Fruit fly (Drosophila melanogaster) whole organism, embryonic: Measurements from ENCODE around the gene Sap30.

Source experiments
- ATbp ChIP-seq: fragments of 200-800 bp; sonication (Bioruptor generic); optimal IDR thresholded peaks from 2 replicates; lab custom pipeline; 2017; ENCODE audit warnings: missing biosample characterization, mild to moderate bottlenecking, missing genetic modification characterization, missing genetic modification reagents
- Atf-2 ChIP-seq: fragments of 200-800 bp; sonication (Bioruptor generic); optimal IDR thresholded peaks from 2 replicates; lab custom pipeline; 2016; ENCODE audit warnings: missing biosample characterization, missing genetic modification characterization
- CG10366 ChIP-seq: fragments of 200-800 bp; sonication (Bioruptor generic); IDR thresholded peaks from 2 replicates; pipeline ENCODE4 v1.3.6; 2022; ENCODE audit warnings: missing biosample characterization, missing genetic modification characterization
- CG10431 ChIP-seq: fragments of 200-800 bp; sonication (Bioruptor generic); optimal IDR thresholded peaks from 3 replicates; lab custom pipeline; 2018; ENCODE audit warnings: missing biosample characterization, mild to moderate bottlenecking, missing genetic modification characterization
- CG10654 ChIP-seq: fragments of 200-800 bp; sonication (Bioruptor generic); optimal IDR thresholded peaks from 2 replicates; lab custom pipeline; 2016; ENCODE audit warnings: missing biosample characterization, missing genetic modification characterization
- CG13123 ChIP-seq: fragments of 200-800 bp; sonication (Bioruptor generic); optimal IDR thresholded peaks from 2 replicates; lab custom pipeline; 2016; ENCODE audit warnings: missing biosample characterization, missing genetic modification characterization
- CG14965 ChIP-seq: fragments of 200-800 bp; sonication (Bioruptor generic); optimal IDR thresholded peaks from 2 replicates; lab custom pipeline; 2016; ENCODE audit warnings: missing biosample characterization, missing genetic modification characterization, borderline replicate concordance
- CG1647 ChIP-seq: fragments of 200-800 bp; sonication (Bioruptor generic); optimal IDR thresholded peaks from 3 replicates; lab custom pipeline; 2016; ENCODE audit warnings: missing biosample characterization, missing genetic modification characterization
- CG17359 ChIP-seq: fragments of 200-800 bp; sonication (Bioruptor generic); optimal IDR thresholded peaks from 3 replicates; lab custom pipeline; 2018; ENCODE audit warnings: missing biosample characterization, mild to moderate bottlenecking, missing genetic modification characterization, moderate library complexity
- CG1832 ChIP-seq: fragments of 200-800 bp; sonication (Bioruptor generic); optimal IDR thresholded peaks from 2 replicates; lab custom pipeline; 2017; ENCODE audit warnings: missing biosample characterization, mild to moderate bottlenecking, missing genetic modification characterization, inconsistent platforms
- CG18476 ChIP-seq: fragments of 200-800 bp; sonication (Bioruptor generic); optimal IDR thresholded peaks from 2 replicates; lab custom pipeline; 2016; ENCODE audit warnings: missing biosample characterization, mild to moderate bottlenecking, missing genetic modification characterization
- CG2678 ChIP-seq: fragments of 200-800 bp; sonication (Bioruptor generic); optimal IDR thresholded peaks from 3 replicates; lab custom pipeline; 2019; ENCODE audit warnings: missing biosample characterization, mild to moderate bottlenecking, missing genetic modification characterization, moderate library complexity
- CG3281 ChIP-seq: fragments of 200-800 bp; sonication (Bioruptor generic); optimal IDR thresholded peaks from 3 replicates; lab custom pipeline; 2017; ENCODE audit warnings: missing biosample characterization, mild to moderate bottlenecking, missing genetic modification characterization
- CG33557 ChIP-seq: fragments of 200-800 bp; sonication (Bioruptor generic); optimal IDR thresholded peaks from 2 replicates; lab custom pipeline; 2019; ENCODE audit warnings: missing biosample characterization, mild to moderate bottlenecking, missing genetic modification characterization, moderate library complexity
- CG34224 ChIP-seq: fragments of 200-800 bp; sonication (Bioruptor generic); IDR thresholded peaks from 3 replicates; pipeline ENCODE4 v1.3.6; 2022; ENCODE audit warnings: missing biosample characterization, missing genetic modification characterization; ENCODE audit not compliant: partially characterized antibody
- CG34376 ChIP-seq: fragments of 200-800 bp; sonication (Bioruptor generic); optimal IDR thresholded peaks from 2 replicates; lab custom pipeline; 2018; ENCODE audit warnings: missing biosample characterization, mild to moderate bottlenecking, missing genetic modification characterization
- CG3847 ChIP-seq: fragments of 200-800 bp; sonication (Bioruptor generic); IDR thresholded peaks from 2 replicates; pipeline ENCODE4 v1.3.6; 2022; ENCODE audit warnings: missing biosample characterization, missing genetic modification characterization
- CG4617 ChIP-seq: fragments of 200-800 bp; sonication (Bioruptor generic); optimal IDR thresholded peaks from 3 replicates; lab custom pipeline; 2016; ENCODE audit warnings: missing biosample characterization, missing genetic modification characterization, borderline replicate concordance
- CG6254 ChIP-seq: fragments of 200-800 bp; sonication (Bioruptor generic); optimal IDR thresholded peaks from 3 replicates; lab custom pipeline; 2017; ENCODE audit warnings: mild to moderate bottlenecking, missing biosample characterization, missing genetic modification reagents, missing genetic modification characterization
- CG6765 ChIP-seq: fragments of 200-800 bp; sonication (Bioruptor generic); optimal IDR thresholded peaks from 3 replicates; lab custom pipeline; 2017; ENCODE audit warnings: missing biosample characterization, mild to moderate bottlenecking, missing genetic modification characterization
- CG7839 ChIP-seq: fragments of 200-800 bp; sonication (Bioruptor generic); optimal IDR thresholded peaks from 3 replicates; lab custom pipeline; 2018; ENCODE audit warnings: missing biosample characterization, mild to moderate bottlenecking, missing genetic modification characterization, moderate library complexity
- CG8359 ChIP-seq: fragments of 200-800 bp; sonication (Bioruptor generic); optimal IDR thresholded peaks from 2 replicates; lab custom pipeline; 2017; ENCODE audit warnings: missing biosample characterization, mild to moderate bottlenecking, missing genetic modification characterization, borderline replicate concordance
- CG8388 ChIP-seq: fragments of 200-800 bp; sonication (Bioruptor generic); optimal IDR thresholded peaks from 2 replicates; lab custom pipeline; 2019; ENCODE audit warnings: missing biosample characterization, mild to moderate bottlenecking, missing genetic modification characterization, moderate library complexity
- CG8478 ChIP-seq: fragments of >200 bp; optimal IDR thresholded peaks from 2 replicates; lab custom pipeline; 2018
- HLH4C ChIP-seq: fragments of 200-800 bp; sonication (Bioruptor generic); IDR thresholded peaks from 3 replicates; pipeline ENCODE4 v1.3.6; 2022; ENCODE audit warnings: missing biosample characterization, missing genetic modification characterization; ENCODE audit not compliant: partially characterized antibody
- HmgD ChIP-seq: fragments of 200-800 bp; sonication (Bioruptor generic); optimal IDR thresholded peaks from 3 replicates; lab custom pipeline; 2016; ENCODE audit warnings: missing biosample characterization, missing genetic modification characterization
- Hmx ChIP-seq: fragments of 200-800 bp; sonication (Bioruptor generic); optimal IDR thresholded peaks from 2 replicates; lab custom pipeline; 2016; ENCODE audit warnings: missing biosample characterization, missing genetic modification characterization
- Jarid2 ChIP-seq: fragments of 200-800 bp; sonication (Bioruptor generic); optimal IDR thresholded peaks from 3 replicates; lab custom pipeline; 2017; ENCODE audit warnings: mild to moderate bottlenecking, missing biosample characterization, missing genetic modification reagents, missing genetic modification characterization
- Mes4 ChIP-seq: fragments of 200-800 bp; sonication (Bioruptor generic); optimal IDR thresholded peaks from 2 replicates; lab custom pipeline; 2016; ENCODE audit warnings: missing biosample characterization, missing genetic modification characterization
- Pdp1 ChIP-seq, 2 experiments: fragments of 200-800 bp; sonication (Bioruptor generic); optimal IDR thresholded peaks; 3 replicates each; lab custom pipeline; 2016; ENCODE audit warnings: missing biosample characterization in 2 of 2, missing genetic modification characterization in 2 of 2, mild to moderate bottlenecking in 1 of 2, moderate library complexity in 1 of 2
- Poxn ChIP-seq: fragments of 200-800 bp; sonication (Bioruptor generic); IDR thresholded peaks from 2 replicates; pipeline ENCODE4 v1.3.6; 2022; ENCODE audit warnings: missing biosample characterization, missing genetic modification characterization
- Sry-δ ChIP-seq: fragments of 200-800 bp; sonication (Bioruptor generic); optimal IDR thresholded peaks from 2 replicates; lab custom pipeline; 2016; ENCODE audit warnings: missing biosample characterization, missing genetic modification characterization
- amos ChIP-seq: fragments of 200-800 bp; sonication (Bioruptor generic); IDR thresholded peaks from 2 replicates; pipeline ENCODE4 v1.3.6; 2022; ENCODE audit warnings: missing biosample characterization, missing genetic modification characterization; ENCODE audit not compliant: partially characterized antibody
- dimm ChIP-seq: fragments of 200-800 bp; sonication (Bioruptor generic); IDR thresholded peaks from 2 replicates; pipeline ENCODE4 v1.3.6; 2022; ENCODE audit warnings: missing biosample characterization, missing genetic modification characterization
- eyg ChIP-seq: fragments of 200-800 bp; sonication (Bioruptor generic); optimal IDR thresholded peaks from 3 replicates; lab custom pipeline; 2016; ENCODE audit warnings: missing biosample characterization, missing genetic modification characterization
- fd96Cb ChIP-seq: fragments of 200-800 bp; sonication (Bioruptor generic); optimal IDR thresholded peaks from 2 replicates; lab custom pipeline; 2018; ENCODE audit warnings: missing biosample characterization, mild to moderate bottlenecking, missing genetic modification characterization, moderate library complexity
- gfzf ChIP-seq: fragments of 200-800 bp; sonication (Bioruptor generic); optimal IDR thresholded peaks from 2 replicates; lab custom pipeline; 2016; ENCODE audit warnings: missing biosample characterization, mild to moderate bottlenecking, missing genetic modification characterization, moderate library complexity
- h ChIP-seq: fragments of >200 bp; optimal IDR thresholded peaks from 2 replicates; lab custom pipeline; 2017
- ham ChIP-seq: fragments of 200-800 bp; sonication (Bioruptor generic); IDR thresholded peaks from 2 replicates; pipeline ENCODE4 v1.3.6; 2022; ENCODE audit warnings: missing biosample characterization, missing genetic modification characterization
- inv ChIP-seq: fragments of 200-800 bp; sonication (Bioruptor generic); IDR thresholded peaks from 2 replicates; pipeline ENCODE4 v1.3.6; 2022; ENCODE audit warnings: missing biosample characterization, missing genetic modification characterization; ENCODE audit not compliant: partially characterized antibody
- kah ChIP-seq: fragments of 200-800 bp; sonication (Bioruptor generic); optimal IDR thresholded peaks from 2 replicates; lab custom pipeline; 2018; ENCODE audit warnings: missing biosample characterization, mild to moderate bottlenecking, missing genetic modification characterization
- lola ChIP-seq, 3 experiments: fragments of >200 bp in 2 of 3; fragments of 200-800 bp in 1 of 3; sonication (Bioruptor generic) in 1 of 3; optimal IDR thresholded peaks; 2 replicates each; lab custom pipeline; 2017 to 2019; ENCODE audit warnings: missing biosample characterization in 3 of 3, missing genetic modification characterization in 3 of 3, mild to moderate bottlenecking in 1 of 3, moderate library complexity in 1 of 3
- luna ChIP-seq: fragments of 200-800 bp; sonication (Bioruptor generic); optimal IDR thresholded peaks from 2 replicates; lab custom pipeline; 2016; ENCODE audit warnings: missing biosample characterization, missing genetic modification characterization
- mirr ChIP-seq: fragments of 200-800 bp; sonication (Bioruptor generic); optimal IDR thresholded peaks from 3 replicates; lab custom pipeline; 2018; ENCODE audit warnings: missing biosample characterization, mild to moderate bottlenecking, missing genetic modification characterization
- odd ChIP-seq: fragments of 200-800 bp; sonication (Bioruptor generic); optimal IDR thresholded peaks from 2 replicates; lab custom pipeline; 2017; ENCODE audit warnings: missing biosample characterization, mild to moderate bottlenecking, missing genetic modification characterization
- pfk ChIP-seq: fragments of 200-800 bp; sonication (Bioruptor generic); optimal IDR thresholded peaks from 2 replicates; lab custom pipeline; 2018; ENCODE audit warnings: missing biosample characterization, mild to moderate bottlenecking, missing genetic modification characterization, moderate library complexity
- phol ChIP-seq: fragments of 200-800 bp; sonication (Bioruptor generic); optimal IDR thresholded peaks from 3 replicates; lab custom pipeline; 2018; ENCODE audit warnings: missing biosample characterization, mild to moderate bottlenecking, missing genetic modification characterization, moderate library complexity
- row ChIP-seq: fragments of 200-800 bp; sonication (Bioruptor generic); IDR thresholded peaks from 3 replicates; pipeline ENCODE4 v1.3.6; 2022; ENCODE audit warnings: missing biosample characterization, missing genetic modification characterization
- tup ChIP-seq: fragments of 200-800 bp; sonication (Bioruptor generic); optimal IDR thresholded peaks from 2 replicates; lab custom pipeline; 2016; ENCODE audit warnings: missing biosample characterization, mild to moderate bottlenecking, missing genetic modification characterization, moderate library complexity

Sap30 gene

dm6 chrX:16811213-16811749 is 24.2 kb downstream of the Sap30 start, which contains the start of gene CG4829 (continued):
- peak; percentile 90 for TF ChIP-seq row (GFP tag; lab: Robert Waterston, UW)
- TF ChIP-seq Jarid2 (GFP tag; lab: Kevin White, UChicago): peak; percentile 64
- TF ChIP-seq CG18476 (GFP tag; lab: Kevin White, UChicago): peak; percentile 77
- TF ChIP-seq Atf-2 (GFP tag; lab: Kevin White, UChicago): peak; percentile 77
- TF ChIP-seq CG10431 (GFP tag; lab: Kevin White, UChicago): peak; percentile 43
- TF ChIP-seq ATbp (GFP tag; lab: Kevin White, UChicago): peak; percentile 90
- no peak for TF ChIP-seq CG8478 (lab: Kevin White, UChicago)
- peak; percentile 86 for TF ChIP-seq eyg
- TF ChIP-seq CG17359: peak; percentile 94
- peak; percentile 69 for TF ChIP-seq CG8359
- no peak for TF ChIP-seq amos
- TF ChIP-seq CG33557 (GFP tag; lab: Kevin White, UChicago): peak; percentile 52
- TF ChIP-seq CG1647 (GFP tag; lab: Kevin White, UChicago): peak; percentile 86
- TF ChIP-seq phol (tag; lab: Kevin White, UChicago): peak; percentile 88
- no peak for TF ChIP-seq gfzf (GFP tag; lab: Kevin White, UChicago)
- peak; percentile 19 for TF ChIP-seq HmgD
- TF ChIP-seq CG10366 (GFP tag; lab: Robert Waterston, UW): peak; percentile 87
- TF ChIP-seq fd96Cb (tag; lab: Kevin White, UChicago): peak; percentile 91
- TF ChIP-seq inv (GFP tag; lab: Robert Waterston, UW): no peak
- TF ChIP-seq Hmx (GFP tag; lab: Kevin White, UChicago): peak; percentile 1
- peak; percentile 17; the same call in 1 of the 2 replicates for TF ChIP-seq ham (GFP tag; lab: Robert Waterston, UW)
- TF ChIP-seq CG4617 (GFP tag; lab: Kevin White, UChicago): peak; percentile 33
- peak; percentile 45 for TF ChIP-seq luna
- TF ChIP-seq CG13123 (GFP tag; lab: Kevin White, UChicago): peak; percentile 66
- TF ChIP-seq CG3281 (GFP tag; lab: Kevin White, UChicago): peak; percentile 82
- TF ChIP-seq Pdp1 (GFP tag; optimal IDR thresholded peaks at IDR 0.05; lab: Kevin White, UChicago): peak; percentile 83 to 87
- TF ChIP-seq CG6765 (GFP tag; lab: Kevin White, UChicago): peak; percentile 76
- TF ChIP-seq odd (GFP tag; lab: Kevin White, UChicago): peak; percentile 82
- TF ChIP-seq dimm (GFP tag; lab: Robert Waterston, UW): peak; percentile 48; the same call in 1 of the 2 replicates
- no peak for TF ChIP-seq h
- TF ChIP-seq CG6254: peak; percentile 80
- TF ChIP-seq CG1832: no peak
- TF ChIP-seq CG8388 (GFP tag; lab: Kevin White, UChicago): peak; percentile 79
- peak; percentile 84 for TF ChIP-seq Mes4 (GFP tag; lab: Kevin White, UChicago)
- no peak for TF ChIP-seq HLH4C (GFP tag; lab: Robert Waterston, UW)
- TF ChIP-seq CG7839 (tag; lab: Kevin White, UChicago): peak; percentile 92
- TF ChIP-seq lola (GFP tag; optimal IDR thresholded peaks at IDR 0.05; lab: Kevin White, UChicago): peak in 1 of 3 experiments; percentile 66
- TF ChIP-seq CG10654 (GFP tag; lab: Kevin White, UChicago): peak; percentile 82
- peak; percentile 7 for TF ChIP-seq pfk (GFP tag; lab: Kevin White, UChicago)
- TF ChIP-seq CG14965 (GFP tag; lab: Kevin White, UChicago): peak; percentile 23
- TF ChIP-seq Poxn (GFP tag; lab: Robert Waterston, UW): peak; percentile 25; the same call in 1 of the 2 replicates
- peak; percentile 58 for TF ChIP-seq CG34376 (GFP tag; lab: Kevin White, UChicago)
- peak; percentile 87 for TF ChIP-seq mirr (GFP tag; lab: Kevin White, UChicago)
- TF ChIP-seq tup (GFP tag; lab: Kevin White, UChicago): peak; percentile 40
- TF ChIP-seq CG34224 (GFP tag; lab: Robert Waterston, UW): no peak
- TF ChIP-seq kah (GFP tag; lab: Kevin White, UChicago): peak; percentile 92
- peak; percentile 83 for TF ChIP-seq CG3847 (GFP tag; lab: Robert Waterston, UW)
- peak; percentile 94 for TF ChIP-seq CG2678 (tag; lab: Kevin White, UChicago)
- TF ChIP-seq Sry-δ (GFP tag; lab: Kevin White, UChicago): peak; percentile 56
